Fruit fly (Drosophila melanogaster): ENCODE results near the gene CG32022.

Gene CG32022

dm6 chr3L:8716013-8716412 is 5.1 kb downstream of the CG32022 start:
- TF ChIP-seq Usf (GFP tag; optimal IDR thresholded peaks at IDR 0.05), result no peak
- peak; percentile 72 for TF ChIP-seq Ets65A (GFP tag)
- no peak for TF ChIP-seq fru (optimal IDR thresholded peaks at IDR 0.05)
- no peak for TF ChIP-seq Hey (tag; optimal IDR thresholded peaks at IDR 0.05)
- TF ChIP-seq oc (tag; optimal IDR thresholded peaks at IDR 0.05), result no peak
- TF ChIP-seq ATbp (GFP tag; optimal IDR thresholded peaks at IDR 0.05), result no peak

- TF ChIP-seq bowl (GFP tag; IDR thresholded peaks at IDR 0.05), result no peak
- no peak for TF ChIP-seq CG11093 (GFP tag; IDR thresholded peaks at IDR 0.05)
- TF ChIP-seq CG12236 (GFP tag; optimal IDR thresholded peaks at IDR 0.05), result no peak
- no peak for TF ChIP-seq CG17802 (tag; optimal IDR thresholded peaks at IDR 0.05)
- TF ChIP-seq tna (GFP tag; IDR thresholded peaks at IDR 0.05; ENCODE audit: partially characterized antibody), result no peak
- TF ChIP-seq CG2712 (tag; optimal IDR thresholded peaks at IDR 0.05), result peak; percentile 38
- TF ChIP-seq zen2 (GFP tag; IDR thresholded peaks at IDR 0.05; ENCODE audit: partially characterized antibody), result no peak
- no peak for TF ChIP-seq nerfin-2 (GFP tag; IDR thresholded peaks at IDR 0.05; ENCODE audit: partially characterized antibody)
- peak; percentile 25 for TF ChIP-seq Oli (tag; optimal IDR thresholded peaks at IDR 0.05)
- no peak for TF ChIP-seq z (GFP tag; IDR thresholded peaks at IDR 0.05)
- no peak for TF ChIP-seq ssp (GFP tag; IDR thresholded peaks at IDR 0.05)
- TF ChIP-seq bsh (GFP tag; optimal IDR thresholded peaks at IDR 0.05), result peak in 1 of 2 experiments; percentile 32
- peak; percentile 45 for TF ChIP-seq dmrt99B (tag; optimal IDR thresholded peaks at IDR 0.05)
- TF ChIP-seq CG8388 (GFP tag; optimal IDR thresholded peaks at IDR 0.05), result peak; percentile 24
- TF ChIP-seq sens (GFP tag), result peak; percentile 20
- TF ChIP-seq phol (tag; optimal IDR thresholded peaks at IDR 0.05), result peak; percentile 20
- TF ChIP-seq ken (GFP tag; IDR thresholded peaks at IDR 0.05), result no peak
- no peak for TF ChIP-seq CG17829 (tag; optimal IDR thresholded peaks at IDR 0.05)
- peak; percentile 29 for TF ChIP-seq CG18262 (tag; optimal IDR thresholded peaks at IDR 0.05)
- peak; percentile 56 for TF ChIP-seq CG2678 (tag; optimal IDR thresholded peaks at IDR 0.05)
- TF ChIP-seq CoRest (tag; optimal IDR thresholded peaks at IDR 0.05), result peak; percentile 46
- 0 out of 2 replicates have a peak, but pooled peaks have one; percentile 27 for TF ChIP-seq slbo (GFP tag; IDR thresholded peaks at IDR 0.05)
- no peak for TF ChIP-seq CG6689 (GFP tag; IDR thresholded peaks at IDR 0.05)
- TF ChIP-seq CG7963 (GFP tag; IDR thresholded peaks at IDR 0.05; ENCODE audit: partially characterized antibody), result no peak
- no peak; the same call in 1 of the 2 replicates for TF ChIP-seq Xrp1 (GFP tag; IDR thresholded peaks at IDR 0.05)
- no peak for TF ChIP-seq Lpt (GFP tag; optimal IDR thresholded peaks at IDR 0.05)
- TF ChIP-seq CG10267 (tag; optimal IDR thresholded peaks at IDR 0.05), result peak; percentile 46
- TF ChIP-seq unpg (GFP tag; optimal IDR thresholded peaks at IDR 0.05), result peak; percentile 30
- no peak for TF ChIP-seq salm (tag; optimal IDR thresholded peaks at IDR 0.05)
- TF ChIP-seq CG42726 (GFP tag; IDR thresholded peaks at IDR 0.05; ENCODE audit: partially characterized antibody), result no peak
- no peak for TF ChIP-seq Rx (GFP tag; IDR thresholded peaks at IDR 0.05)
- peak; percentile 2 for TF ChIP-seq CG14710 (tag; optimal IDR thresholded peaks at IDR 0.05)
- no peak for TF ChIP-seq sna (GFP tag; IDR thresholded peaks at IDR 0.05; ENCODE audit: partially characterized antibody)
- peak; percentile 53 for TF ChIP-seq Med (GFP tag)
- TF ChIP-seq Ssrp (tag; optimal IDR thresholded peaks at IDR 0.05), result peak; percentile 23
- no peak for TF ChIP-seq CG8359 (GFP tag; optimal IDR thresholded peaks at IDR 0.05; ENCODE audit: borderline replicate concordance)
- peak; percentile 4 for TF ChIP-seq CG15269 (tag; optimal IDR thresholded peaks at IDR 0.05)
- TF ChIP-seq PHDP (tag; optimal IDR thresholded peaks at IDR 0.05), result peak; percentile 39
- peak; percentile 38 for TF ChIP-seq Sox102F (GFP tag; optimal IDR thresholded peaks at IDR 0.05)
- no peak for TF ChIP-seq CG14667 (GFP tag; IDR thresholded peaks at IDR 0.05)
- TF ChIP-seq CG15696 (tag; optimal IDR thresholded peaks at IDR 0.05), result peak; percentile 45
- TF ChIP-seq CG1792 (GFP tag; optimal IDR thresholded peaks at IDR 0.05), result no peak
- TF ChIP-seq dmrt11E (tag; optimal IDR thresholded peaks at IDR 0.05), result peak; percentile 41
Measured at dm6 chr3L:8712913-8713312, 8.2 kb downstream of the CG32022 start.
